Worm (Caenorhabditis elegans) whole organism, L4 larva: ENCODE data around the gene C32D5.8.

Experiments used
- F10B5.3 ChIP-seq: sonication (generic microtip); optimal IDR thresholded peaks from 2 replicates; lab custom pipeline; 2016; ENCODE audit warnings: mild to moderate bottlenecking, missing genetic modification characterization, missing compliant biosample characterization
- F26F4.8 ChIP-seq: fragments of 200-800 bp; sonication (Bioruptor generic); conservative IDR thresholded peaks from 2 replicates; pipeline ENCODE4 v1.3.6; 2022; ENCODE audit warnings: missing genetic modification characterization, missing compliant biosample characterization
- F44E2.7 ChIP-seq: fragments of 200-800 bp; sonication (Bioruptor generic); IDR thresholded peaks from 2 replicates; pipeline ENCODE4 v2.1.2; 2022; ENCODE audit warnings: missing genetic modification characterization, missing compliant biosample characterization
- T20F7.1 ChIP-seq: fragments of 200-800 bp; sonication (Bioruptor generic); optimal IDR thresholded peaks from 2 replicates; lab custom pipeline; 2018; ENCODE audit warnings: mild to moderate bottlenecking, missing genetic modification characterization, missing compliant biosample characterization
- Y48G9A.11 ChIP-seq: fragments of 200-800 bp; sonication (Bioruptor generic); IDR thresholded peaks from 2 replicates; pipeline ENCODE4 v1.3.6; 2022; ENCODE audit warnings: missing genetic modification reagents, missing genetic modification characterization, missing compliant biosample characterization
- Y75B8A.6 ChIP-seq: fragments of 200-800 bp; sonication (Bioruptor generic); IDR thresholded peaks from 2 replicates; pipeline ENCODE4 v1.3.6; 2022; ENCODE audit warnings: missing genetic modification reagents, missing genetic modification characterization, missing compliant biosample characterization
- ZK337.2 ChIP-seq: fragments of 200-800 bp; sonication (Bioruptor generic); IDR thresholded peaks from 2 replicates; pipeline ENCODE4 v1.3.6; 2022; ENCODE audit warnings: missing genetic modification reagents, missing genetic modification characterization, missing compliant biosample characterization
- ceh-32 ChIP-seq: sonication (generic microtip); optimal IDR thresholded peaks from 2 replicates; lab custom pipeline; 2016; ENCODE audit warnings: mild to moderate bottlenecking, missing genetic modification characterization, missing compliant biosample characterization; ENCODE audit not compliant: poor library complexity
- ceh-62 ChIP-seq: sonication (generic microtip); optimal IDR thresholded peaks from 2 replicates; lab custom pipeline; 2017; ENCODE audit warnings: missing biosample characterization, missing genetic modification characterization
- daf-8 ChIP-seq: fragments of 200-800 bp; sonication (Bioruptor generic); IDR thresholded peaks from 2 replicates; pipeline ENCODE4 v1.3.6; 2022; ENCODE audit warnings: missing genetic modification characterization, missing compliant biosample characterization
- dmd-9 ChIP-seq: fragments of 200-800 bp; sonication (Bioruptor generic); IDR thresholded peaks from 2 replicates; pipeline ENCODE4 v1.3.6; 2022; ENCODE audit warnings: missing genetic modification reagents, missing genetic modification characterization, missing compliant biosample characterization
- duxl-1 ChIP-seq: sonication (generic microtip); optimal IDR thresholded peaks from 2 replicates; lab custom pipeline; 2016; ENCODE audit warnings: mild to moderate bottlenecking, missing genetic modification characterization, moderate library complexity, missing compliant biosample characterization; ENCODE audit not compliant: poor library complexity
- dve-1 ChIP-seq: sonication (generic microtip); optimal IDR thresholded peaks from 2 replicates; lab custom pipeline; 2017; ENCODE audit warnings: antibody characterized with exemption, mild to moderate bottlenecking, missing genetic modification characterization, missing compliant biosample characterization; ENCODE audit not compliant: insufficient read depth
- fkh-10 ChIP-seq: fragments of 150-350 bp; optimal IDR thresholded peaks from 2 replicates; lab custom pipeline; 2014; ENCODE audit warnings: missing biosample characterization, missing genetic modification reagents, missing genetic modification characterization
- gei-8 ChIP-seq: fragments of 200-800 bp; sonication (Bioruptor generic); optimal IDR thresholded peaks from 2 replicates; lab custom pipeline; 2018; ENCODE audit warnings: mild to moderate bottlenecking, missing genetic modification characterization, missing compliant biosample characterization
- hlh-30 ChIP-seq: sonication (generic microtip); optimal IDR thresholded peaks from 2 replicates; lab custom pipeline; 2017; ENCODE audit warnings: antibody characterized with exemption, mild to moderate bottlenecking, missing genetic modification characterization, missing compliant biosample characterization; ENCODE audit not compliant: insufficient read depth
- hmg-1.1 ChIP-seq: fragments of 200-800 bp; sonication (Bioruptor generic); IDR thresholded peaks from 2 replicates; pipeline ENCODE4 v1.3.6; 2022; ENCODE audit warnings: missing genetic modification reagents, missing genetic modification characterization, missing compliant biosample characterization
- lim-7 ChIP-seq: fragments of 200-800 bp; sonication (Bioruptor generic); IDR thresholded peaks from 2 replicates; pipeline ENCODE4 v1.3.6; 2022; ENCODE audit warnings: missing genetic modification characterization, missing compliant biosample characterization
- lin-1 ChIP-seq: fragments of 200-800 bp; sonication (Bioruptor generic); IDR thresholded peaks from 2 replicates; pipeline ENCODE4 v1.3.6; 2022; ENCODE audit warnings: missing genetic modification reagents, missing genetic modification characterization, missing compliant biosample characterization
- lin-13 ChIP-seq: fragments of 150-350 bp; optimal IDR thresholded peaks from 2 replicates; lab custom pipeline; 2014; ENCODE audit warnings: missing biosample characterization, missing genetic modification reagents, missing genetic modification characterization
- lsy-2 ChIP-seq, 2 experiments: fragments of 150-350 bp in 1 of 2; sonication (generic microtip) in 1 of 2; optimal IDR thresholded peaks; 2 replicates each; lab custom pipeline; 2014 to 2017; ENCODE audit warnings: missing biosample characterization in 2 of 2, missing genetic modification characterization in 2 of 2
- madf-9 ChIP-seq: fragments of 200-800 bp; sonication (Bioruptor generic); conservative IDR thresholded peaks from 2 replicates; pipeline ENCODE4 v1.3.6; 2022; ENCODE audit warnings: missing genetic modification reagents, missing genetic modification characterization, missing compliant biosample characterization
- mdt-29 ChIP-seq: fragments of 200-800 bp; sonication (Bioruptor generic); IDR thresholded peaks from 2 replicates; pipeline ENCODE4 v1.3.6; 2022; ENCODE audit warnings: missing genetic modification reagents, missing genetic modification characterization, missing compliant biosample characterization
- mxl-3 ChIP-seq: fragments of 200-800 bp; sonication (Bioruptor generic); optimal IDR thresholded peaks from 2 replicates; lab custom pipeline; 2018; ENCODE audit warnings: mild to moderate bottlenecking, missing genetic modification characterization, missing compliant biosample characterization
- nhr-102 ChIP-seq: sonication (generic microtip); optimal IDR thresholded peaks from 2 replicates; lab custom pipeline; 2016; ENCODE audit warnings: mild to moderate bottlenecking, missing genetic modification characterization, moderate library complexity, missing compliant biosample characterization
- nhr-11 ChIP-seq: fragments of 150-350 bp; optimal IDR thresholded peaks from 2 replicates; lab custom pipeline; 2014; ENCODE audit warnings: missing biosample characterization, missing genetic modification characterization
- nhr-28 ChIP-seq: fragments of 150-350 bp; optimal IDR thresholded peaks from 2 replicates; lab custom pipeline; 2014; ENCODE audit warnings: missing biosample characterization, missing genetic modification characterization
- nhr-48 ChIP-seq: sonication (generic microtip); optimal IDR thresholded peaks from 2 replicates; lab custom pipeline; 2016; ENCODE audit warnings: mild to moderate bottlenecking, missing genetic modification characterization, missing compliant biosample characterization
- nhr-76 ChIP-seq: fragments of 150-350 bp; optimal IDR thresholded peaks from 2 replicates; lab custom pipeline; 2014; ENCODE audit warnings: missing biosample characterization, missing genetic modification characterization
- nhr-77 ChIP-seq: fragments of 150-350 bp; optimal IDR thresholded peaks from 2 replicates; lab custom pipeline; 2014; ENCODE audit warnings: missing biosample characterization, missing genetic modification characterization
- pqm-1 ChIP-seq: sonication (generic microtip); optimal IDR thresholded peaks from 2 replicates; lab custom pipeline; 2017; ENCODE audit warnings: missing biosample characterization, missing genetic modification characterization
- rbr-2 ChIP-seq: sonication (generic microtip); optimal IDR thresholded peaks from 2 replicates; lab custom pipeline; 2016; ENCODE audit warnings: missing genotype, missing genetic modification characterization, missing compliant biosample characterization
- set-16 ChIP-seq: fragments of 200-800 bp; sonication (Bioruptor generic); IDR thresholded peaks from 2 replicates; pipeline ENCODE4 v1.3.6; 2022; ENCODE audit warnings: missing genetic modification reagents, missing genetic modification characterization, missing compliant biosample characterization
- skn-1 ChIP-seq: fragments of 150-350 bp; optimal IDR thresholded peaks from 2 replicates; lab custom pipeline; 2014; ENCODE audit warnings: missing biosample characterization, missing genetic modification characterization
- spr-1 ChIP-seq: sonication (generic microtip); optimal IDR thresholded peaks from 2 replicates; lab custom pipeline; 2016; ENCODE audit warnings: mild to moderate bottlenecking, missing genetic modification characterization, missing compliant biosample characterization
- unc-130 ChIP-seq: sonication (generic microtip); optimal IDR thresholded peaks from 2 replicates; lab custom pipeline; 2016; ENCODE audit warnings: missing genetic modification reagents, missing genetic modification characterization, missing compliant biosample characterization
- unc-62 ChIP-seq, 3 experiments: fragments of 150-350 bp in 1 of 3; sonication (generic microtip); optimal IDR thresholded peaks in 2 of 3; peaks in 1 of 3; 1 replicate in 1 of 3; 2 replicates in 2 of 3; lab custom pipeline; 2014 to 2017; ENCODE audit warnings: missing biosample characterization in 3 of 3, missing genetic modification characterization in 3 of 3, missing genetic modification reagents in 3 of 3, missing genotype in 1 of 3
- zip-2 ChIP-seq: fragments of 150-350 bp; optimal IDR thresholded peaks from 2 replicates; lab custom pipeline; 2014; ENCODE audit warnings: missing biosample characterization, missing genetic modification characterization

The C32D5.8 gene

DNA sequence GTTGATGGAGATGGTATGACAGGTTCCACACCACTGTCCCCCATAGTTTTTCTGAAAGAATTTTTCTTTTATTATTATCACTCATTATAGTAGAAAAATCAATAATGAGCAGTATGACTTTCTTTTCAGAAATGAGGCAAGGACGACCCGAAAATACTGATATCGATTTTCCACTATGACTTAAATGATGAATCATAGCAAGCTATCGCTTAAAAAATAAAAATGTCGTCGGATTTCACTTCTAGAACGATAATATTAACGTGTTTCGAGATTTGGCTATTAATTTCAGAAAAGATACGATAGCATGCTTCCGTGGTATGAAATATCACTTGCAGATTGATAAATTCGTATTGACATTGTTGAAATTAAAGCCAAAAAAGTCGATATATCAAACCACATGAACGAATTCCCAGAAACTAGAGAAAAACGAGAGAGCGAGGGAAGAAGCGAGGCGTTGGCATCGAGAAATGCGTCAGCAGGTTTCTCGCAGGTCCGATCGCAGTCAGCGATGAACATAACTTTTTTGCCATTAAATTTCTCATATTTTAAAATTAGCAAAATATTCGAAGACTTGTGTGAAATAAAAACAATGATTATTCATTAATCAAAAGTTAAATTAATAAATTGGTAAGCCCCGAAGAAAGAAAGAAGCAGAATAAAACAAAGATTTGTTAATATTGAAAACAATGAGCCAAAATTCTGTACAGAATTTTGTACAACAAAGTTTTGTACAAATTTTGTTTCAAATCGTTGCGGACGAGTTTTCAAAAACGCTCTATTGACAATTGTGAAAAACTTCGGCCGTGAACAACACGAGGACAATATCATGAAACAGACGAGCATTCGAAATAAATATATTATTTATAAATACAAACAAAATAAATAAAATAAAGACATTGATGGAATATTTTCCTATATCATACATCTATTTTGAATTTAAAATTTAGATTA is 9.9 kb upstream of the C32D5.8 start, which contains the start of gene C32D5.11 (continued):
- TF ChIP-seq set-16 (GFP tag; lab: Robert Waterston, UW) (no peak), F26F4.8 (GFP tag; lab: Robert Waterston, UW) (no peak), mxl-3 (GFP tag; lab: Kevin White, UChicago) (peak; percentile 42), dmd-9 (GFP tag; lab: Robert Waterston, UW) (no peak), duxl-1 (peak; percentile 66), dve-1 (tag; lab: Kevin White, UChicago) (peak; percentile 61), hmg-1.1 (GFP tag; lab: Robert Waterston, UW) (peak; percentile 61; the same call in 1 of the 2 replicates), rbr-2 (peak; percentile 69), nhr-28 (peak; percentile 70), nhr-11 (peak; percentile 60), nhr-48 (tag; lab: Kevin White, UChicago) (peak; percentile 26), lin-13 (GFP tag; lab: Kevin White, UChicago) (peak; percentile 66), lsy-2 (tag; optimal IDR thresholded peaks at IDR 0.05; lab: Kevin White, UChicago) (peak in 1 of 2 experiments; percentile 87), skn-1 (tag; lab: Kevin White, UChicago) (no peak), nhr-76 (no peak), fkh-10 (GFP tag; lab: Kevin White, UChicago) (peak; percentile 29), ZK337.2 (GFP tag; lab: Robert Waterston, UW) (0 out of 2 replicates have a peak, but pooled peaks have one; percentile 8), ceh-32 (tag; lab: Kevin White, UChicago) (no peak)
- TF ChIP-seq, all 104 proteins: peak for 30

DNA sequence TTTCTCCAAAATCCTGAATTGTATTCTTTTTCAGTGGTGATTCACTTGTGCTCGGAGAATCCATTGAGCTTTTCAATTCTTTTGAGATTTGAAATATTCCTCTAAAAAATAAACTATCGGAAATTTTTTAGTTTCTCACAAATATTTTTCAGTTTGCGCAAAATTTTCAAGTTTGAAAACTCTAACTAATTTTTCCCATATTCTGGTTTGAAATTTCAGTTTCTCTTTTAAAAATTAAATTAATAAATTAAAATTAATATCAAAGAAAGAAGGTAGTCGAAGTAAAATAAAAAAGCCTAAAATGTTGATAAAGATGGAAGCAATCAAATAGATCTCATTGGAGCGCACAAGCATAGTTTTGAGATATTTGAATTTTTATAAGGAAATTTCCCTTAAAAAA is 6.1 kb upstream of the C32D5.8 start, which contains the start of gene C32D5.10:
Gene C32D5.10 (minus strand): TSS at position 101 of the 400 bp plus-strand sequence.
- TF ChIP-seq lim-7 (GFP tag; lab: Robert Waterston, UW) (no peak), daf-8 (GFP tag; lab: Robert Waterston, UW) (no peak), lsy-2 (tag; optimal IDR thresholded peaks at IDR 0.05; lab: Kevin White, UChicago) (no peak), hlh-30 (tag; lab: Kevin White, UChicago) (no peak), F10B5.3 (tag; lab: Kevin White, UChicago) (no peak), ceh-32 (tag; lab: Kevin White, UChicago) (no peak), ceh-62 (tag; lab: Kevin White, UChicago) (no peak), mdt-29 (GFP tag; lab: Robert Waterston, UW) (no peak), Y48G9A.11 (GFP tag; lab: Robert Waterston, UW) (no peak), pqm-1 (no peak), unc-130 (GFP tag; lab: Kevin White, UChicago) (no peak), nhr-76 (no peak), nhr-102 (tag; lab: Kevin White, UChicago) (no peak), unc-62 (GFP tag; optimal IDR thresholded peaks at IDR 0.05 in 1 of 2; lab: Kevin White, UChicago) (no peak), unc-62 (tag; optimal IDR thresholded peaks at IDR 0.05; lab: Kevin White, UChicago) (no peak), rbr-2 (no peak), F44E2.7 (no peak), gei-8 (GFP tag; lab: Kevin White, UChicago) (no peak), nhr-11 (no peak)

DNA sequence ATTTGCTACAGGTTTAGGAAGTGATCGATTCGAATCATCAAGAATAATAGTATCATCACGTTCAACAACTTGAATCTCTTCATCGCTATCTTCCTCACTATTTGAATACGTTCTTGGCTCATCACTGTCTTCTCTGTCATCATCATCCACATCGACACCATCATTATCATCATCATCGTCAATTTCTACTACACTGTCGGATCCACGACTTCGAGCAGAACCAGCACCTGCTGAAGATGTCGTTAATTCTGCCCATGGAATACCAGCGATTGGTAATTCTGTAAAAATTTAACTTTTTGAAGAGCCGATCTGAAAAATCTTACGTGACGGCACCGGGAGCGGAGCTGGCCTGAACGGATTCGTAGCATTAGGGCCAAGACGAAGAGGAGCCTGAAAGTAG is 4.2 kb upstream of the C32D5.8 start:
- TF ChIP-seq ceh-32 (tag; lab: Kevin White, UChicago) (no peak), zip-2 (tag; lab: Kevin White, UChicago) (no peak), madf-9 (no peak), spr-1 (tag; lab: Kevin White, UChicago) (no peak), T20F7.1 (GFP tag; lab: Kevin White, UChicago) (no peak), lin-1 (no peak), nhr-77 (no peak), Y75B8A.6 (GFP tag; lab: Robert Waterston, UW) (no peak)
- TF ChIP-seq, all 104 proteins: peak for 0
